Worm (Caenorhabditis elegans): ENCODE measurements around the gene Y9C9A.8.

DNA sequence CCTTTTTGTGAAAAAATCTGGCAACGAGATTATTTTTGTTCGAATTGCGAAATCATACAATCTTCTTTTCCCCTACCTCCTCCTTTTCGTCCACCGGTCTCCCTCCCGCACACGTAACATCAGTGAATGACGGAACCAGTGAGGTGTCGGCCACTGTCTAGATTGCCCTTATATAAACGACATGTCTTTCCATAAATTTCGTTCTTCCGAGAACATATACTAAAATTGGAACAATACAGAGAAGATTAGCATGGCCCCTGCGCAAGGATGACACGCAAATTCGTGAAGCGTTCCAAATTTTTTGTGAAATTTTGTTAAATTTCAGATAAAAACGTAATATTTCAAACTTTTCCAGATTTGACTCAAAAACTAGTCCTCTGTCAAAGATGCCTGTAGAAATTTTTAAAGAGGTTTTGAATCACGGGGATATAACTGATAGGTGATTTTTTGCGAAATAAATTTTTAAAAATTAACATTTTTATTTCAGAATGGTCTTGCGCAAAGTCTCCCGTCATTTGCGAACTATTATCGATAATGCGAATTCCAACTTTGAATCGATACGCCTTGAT, 693 bp downstream of the Y9C9A.8 start:
- no peak for TF ChIP-seq nhr-10 (tag; optimal IDR thresholded peaks at IDR 0.05)
- no peak for TF ChIP-seq nhr-25 (tag; optimal IDR thresholded peaks at IDR 0.05)
- TF ChIP-seq elt-3 (tag; optimal IDR thresholded peaks at IDR 0.05): no peak

Measured in whole organism, L2 larva.